Fruit fly (Drosophila melanogaster) whole organism, adult: Measurements from ENCODE around the gene CG13891.

Experiments used
- CG11617 ChIP-seq: fragments of 200-800 bp; sonication (Bioruptor generic); optimal IDR thresholded peaks from 2 replicates; lab custom pipeline; 2017; ENCODE audit warnings: mild to moderate bottlenecking, missing biosample characterization, missing genetic modification reagents, missing genetic modification characterization
- CG12768 ChIP-seq: fragments of 200-800 bp; sonication (Bioruptor generic); optimal IDR thresholded peaks from 2 replicates; lab custom pipeline; 2017; ENCODE audit warnings: missing biosample characterization, missing genetic modification characterization, mild to moderate bottlenecking, moderate library complexity, missing genetic modification reagents
- CG14711 ChIP-seq: fragments of 200-800 bp; sonication (Bioruptor generic); optimal IDR thresholded peaks from 2 replicates; lab custom pipeline; 2018; ENCODE audit warnings: missing biosample characterization, mild to moderate bottlenecking, missing genetic modification characterization, moderate library complexity
- CG1620 ChIP-seq: fragments of 200-800 bp; sonication (Bioruptor generic); optimal IDR thresholded peaks from 2 replicates; lab custom pipeline; 2016; ENCODE audit warnings: missing biosample characterization, missing genetic modification characterization
- CG33017 ChIP-seq: fragments of 200-800 bp; sonication (Bioruptor generic); optimal IDR thresholded peaks from 2 replicates; lab custom pipeline; 2018; ENCODE audit warnings: missing biosample characterization, mild to moderate bottlenecking, missing genetic modification characterization, moderate library complexity
- CG5204 ChIP-seq: fragments of 200-800 bp; sonication (Bioruptor generic); optimal IDR thresholded peaks from 2 replicates; lab custom pipeline; 2016; ENCODE audit warnings: missing biosample characterization, missing genetic modification characterization
- CG7045 ChIP-seq: fragments of 200-800 bp; sonication (Bioruptor generic); optimal IDR thresholded peaks from 2 replicates; lab custom pipeline; 2017; ENCODE audit warnings: missing biosample characterization, mild to moderate bottlenecking, missing genetic modification characterization
- CG7101 ChIP-seq: fragments of 200-800 bp; sonication (Bioruptor generic); optimal IDR thresholded peaks from 2 replicates; lab custom pipeline; 2018; ENCODE audit warnings: missing biosample characterization, mild to moderate bottlenecking, missing genetic modification characterization, moderate library complexity
- Clk ChIP-seq: fragments of 200-800 bp; sonication (Bioruptor generic); optimal IDR thresholded peaks from 2 replicates; lab custom pipeline; 2017; ENCODE audit warnings: missing biosample characterization, missing genetic modification characterization
- Crg-1 ChIP-seq: fragments of 200-800 bp; sonication (Bioruptor generic); optimal IDR thresholded peaks from 2 replicates; lab custom pipeline; 2016; ENCODE audit warnings: missing biosample characterization, missing genetic modification characterization
- Hr96 ChIP-seq: fragments of 200-800 bp; sonication (Bioruptor generic); optimal IDR thresholded peaks from 2 replicates; lab custom pipeline; 2016; ENCODE audit warnings: missing biosample characterization, missing genetic modification characterization
- Mnt ChIP-seq: fragments of 200-800 bp; sonication (Bioruptor generic); optimal IDR thresholded peaks from 2 replicates; lab custom pipeline; 2016; ENCODE audit warnings: missing biosample characterization, mild to moderate bottlenecking, missing genetic modification characterization
- bab1 ChIP-seq: fragments of 200-800 bp; sonication (Bioruptor generic); optimal IDR thresholded peaks from 3 replicates; lab custom pipeline; 2019; ENCODE audit warnings: missing biosample characterization, mild to moderate bottlenecking, missing genetic modification characterization, moderate library complexity
- cic ChIP-seq: fragments of 200-800 bp; sonication (Bioruptor generic); optimal IDR thresholded peaks from 2 replicates; lab custom pipeline; 2017; ENCODE audit warnings: missing biosample characterization, mild to moderate bottlenecking, missing genetic modification characterization, moderate library complexity
- cnc ChIP-seq, 2 experiments: fragments of >200 bp; optimal IDR thresholded peaks; 2 replicates each; lab custom pipeline; 2017
- kay ChIP-seq: fragments of 200-800 bp; sonication (Bioruptor generic); peaks from one replicate; lab custom pipeline; 2016; ENCODE audit warnings: missing biosample characterization, missing genetic modification characterization, borderline replicate concordance
- ovo ChIP-seq: fragments of 200-800 bp; sonication (Bioruptor generic); optimal IDR thresholded peaks from 2 replicates; lab custom pipeline; 2016; ENCODE audit warnings: missing biosample characterization, missing genetic modification characterization
- pad ChIP-seq: fragments of 200-800 bp; sonication (Bioruptor generic); optimal IDR thresholded peaks from 3 replicates; lab custom pipeline; 2017; ENCODE audit warnings: missing biosample characterization, missing genetic modification characterization, mild to moderate bottlenecking, moderate library complexity, missing genetic modification reagents
- tj ChIP-seq: fragments of 200-800 bp; sonication (Bioruptor generic); optimal IDR thresholded peaks from 3 replicates; lab custom pipeline; 2017; ENCODE audit warnings: missing biosample characterization, mild to moderate bottlenecking, missing genetic modification characterization, moderate library complexity
- toe ChIP-seq: fragments of 200-800 bp; sonication (Bioruptor generic); optimal IDR thresholded peaks from 2 replicates; lab custom pipeline; 2016; ENCODE audit warnings: missing biosample characterization, missing genetic modification characterization

Gene CG13891

dm6 chr3L:448050-449039 lies 14.6 kb upstream of the CG13891 start:
- TF ChIP-seq cnc (optimal IDR thresholded peaks at IDR 0.05; lab: Kevin White, UChicago) (no peak), Hr96 (GFP tag; lab: Kevin White, UChicago) (peak; percentile 35), CG7101 (tag; lab: Kevin White, UChicago) (peak; percentile 18), CG12768 (GFP tag; lab: Kevin White, UChicago) (peak; percentile 54), CG1620 (GFP tag; lab: Kevin White, UChicago) (no peak), kay (peak; percentile 81), cic (peak; percentile 71), toe (GFP tag; lab: Kevin White, UChicago) (no peak), CG7045 (GFP tag; lab: Kevin White, UChicago) (peak; percentile 7), pad (GFP tag; lab: Kevin White, UChicago) (peak; percentile 2), CG14711 (tag; lab: Kevin White, UChicago) (no peak), CG33017 (tag; lab: Kevin White, UChicago) (peak; percentile 1), Mnt (GFP tag; lab: Kevin White, UChicago) (peak; percentile 30)

- TF ChIP-seq cnc (optimal IDR thresholded peaks at IDR 0.05; lab: Kevin White, UChicago), result no peak
- TF ChIP-seq CG7101 (tag; lab: Kevin White, UChicago), result no peak
- TF ChIP-seq Hr96 (GFP tag; lab: Kevin White, UChicago), result no peak
Measured at dm6 chr3L:447249-447648, 13.5 kb upstream of the CG13891 start.

- TF ChIP-seq CG7045 (GFP tag; lab: Kevin White, UChicago) (no peak), kay (peak; percentile 84), CG12768 (GFP tag; lab: Kevin White, UChicago) (no peak), toe (GFP tag; lab: Kevin White, UChicago) (no peak), Crg-1 (GFP tag; lab: Kevin White, UChicago) (no peak), CG7101 (tag; lab: Kevin White, UChicago) (peak; percentile 16), ovo (GFP tag; lab: Kevin White, UChicago) (no peak), Mnt (GFP tag; lab: Kevin White, UChicago) (peak; percentile 3), CG5204 (no peak), tj (GFP tag; lab: Kevin White, UChicago) (no peak), cic (peak; percentile 81)
Measured at dm6 chr3L:445746-446534, 12.2 kb upstream of the CG13891 start.

dm6 chr3L:441644-442193 lies 8.0 kb upstream of the CG13891 start:
- TF ChIP-seq cnc (optimal IDR thresholded peaks at IDR 0.05; lab: Kevin White, UChicago) (no peak), CG14711 (tag; lab: Kevin White, UChicago) (no peak), cic (no peak), pad (GFP tag; lab: Kevin White, UChicago) (no peak), CG12768 (GFP tag; lab: Kevin White, UChicago) (no peak), ovo (GFP tag; lab: Kevin White, UChicago) (no peak), Crg-1 (GFP tag; lab: Kevin White, UChicago) (no peak), CG11617 (no peak), tj (GFP tag; lab: Kevin White, UChicago) (no peak), CG7101 (tag; lab: Kevin White, UChicago) (no peak), CG5204 (no peak)

dm6 chr3L:441035-441604 lies 7.4 kb upstream of the CG13891 start:
- TF ChIP-seq Clk (GFP tag; lab: Kevin White, UChicago), result peak; percentile 52
- TF ChIP-seq ovo (GFP tag; lab: Kevin White, UChicago), result peak; percentile 45
- no peak for TF ChIP-seq cnc (optimal IDR thresholded peaks at IDR 0.05; lab: Kevin White, UChicago)
- TF ChIP-seq bab1 (GFP tag; lab: Kevin White, UChicago), result peak; percentile 44
- TF ChIP-seq Crg-1 (GFP tag; lab: Kevin White, UChicago), result peak; percentile 61
- peak; percentile 83 for TF ChIP-seq CG12768 (GFP tag; lab: Kevin White, UChicago)
- TF ChIP-seq cic, result peak; percentile 21
- TF ChIP-seq kay, result no peak
- peak; percentile 83 for TF ChIP-seq CG7045 (GFP tag; lab: Kevin White, UChicago)
- TF ChIP-seq CG1620 (GFP tag; lab: Kevin White, UChicago), result peak; percentile 6
- TF ChIP-seq CG33017 (tag; lab: Kevin White, UChicago), result peak; percentile 82
- peak; percentile 31 for TF ChIP-seq tj (GFP tag; lab: Kevin White, UChicago)
- TF ChIP-seq toe (GFP tag; lab: Kevin White, UChicago), result peak; percentile 47
- peak; percentile 55 for TF ChIP-seq CG5204
- TF ChIP-seq pad (GFP tag; lab: Kevin White, UChicago), result peak; percentile 85
- no peak for TF ChIP-seq Hr96 (GFP tag; lab: Kevin White, UChicago)
- peak; percentile 73 for TF ChIP-seq CG11617
- TF ChIP-seq CG7101 (tag; lab: Kevin White, UChicago), result peak; percentile 75
- TF ChIP-seq CG14711 (tag; lab: Kevin White, UChicago), result peak; percentile 74
- TF ChIP-seq Mnt (GFP tag; lab: Kevin White, UChicago), result peak; percentile 50
